Worm (Caenorhabditis elegans) whole organism, young adult: ENCODE data around the gene tmem-138.

Source experiments
- T07F8.4 ChIP-seq: sonication (generic microtip); optimal IDR thresholded peaks from 2 replicates; lab custom pipeline; 2016; ENCODE audit warnings: mild to moderate bottlenecking, missing genetic modification characterization, moderate library complexity, missing compliant biosample characterization
- attf-6 ChIP-seq: fragments of 200-800 bp; sonication (Bioruptor generic); IDR thresholded peaks from 2 replicates; pipeline ENCODE4 v1.3.6; 2022; ENCODE audit warnings: missing genetic modification reagents, missing genetic modification characterization, missing compliant biosample characterization
- gei-17 ChIP-seq: fragments of 200-800 bp; sonication (Bioruptor generic); optimal IDR thresholded peaks from 2 replicates; lab custom pipeline; 2018; ENCODE audit warnings: mild to moderate bottlenecking, missing genetic modification characterization, missing compliant biosample characterization
- nhr-27 ChIP-seq: fragments of 200-800 bp; sonication (Bioruptor generic); optimal IDR thresholded peaks from 2 replicates; lab custom pipeline; 2018; ENCODE audit warnings: mild to moderate bottlenecking, missing genetic modification characterization, moderate library complexity, missing compliant biosample characterization

- TF ChIP-seq attf-6 (GFP tag; lab: Robert Waterston, UW) (no peak), nhr-27 (no peak), gei-17 (no peak), T07F8.4 (tag; lab: Kevin White, UChicago) (no peak)
Observed at ce11 chrII:8130792-8131191, 26.3 kb upstream of the tmem-138 start.
